Worm (Caenorhabditis elegans): ENCODE measurements around the gene srw-26.
"Not testable (repeated sequence)": the region's sequence is repeated elsewhere in the genome, so short reads cannot be mapped to it uniquely, and the experiment has no call there.

Gene srw-26

DNA sequence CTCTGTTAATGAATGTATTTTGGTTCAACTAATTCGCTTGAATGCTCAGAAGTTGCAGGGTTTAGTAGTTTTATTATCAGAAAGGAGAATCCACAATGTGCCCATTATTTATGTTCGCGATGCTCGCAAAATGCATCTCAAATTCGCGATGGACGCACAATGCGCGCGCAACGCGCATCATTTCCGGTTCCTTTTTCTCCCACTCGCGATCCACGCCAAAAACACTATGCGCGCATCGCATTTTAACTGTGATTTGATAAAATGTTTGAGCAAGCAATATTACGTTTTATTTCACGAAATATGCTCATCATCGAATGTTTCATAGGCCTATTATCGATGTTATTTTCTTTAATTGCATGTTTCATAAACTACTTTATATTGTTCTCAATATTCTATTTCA is 2.4 kb downstream of the srw-26 start, which contains the start of gene srbc-77:
Gene srbc-77 (plus strand): TSS at position 301 of the 400 bp plus-strand sequence.
- TF ChIP-seq unc-62 (GFP tag; optimal IDR thresholded peaks at IDR 0.05), result not testable (repeated sequence)

DNA sequence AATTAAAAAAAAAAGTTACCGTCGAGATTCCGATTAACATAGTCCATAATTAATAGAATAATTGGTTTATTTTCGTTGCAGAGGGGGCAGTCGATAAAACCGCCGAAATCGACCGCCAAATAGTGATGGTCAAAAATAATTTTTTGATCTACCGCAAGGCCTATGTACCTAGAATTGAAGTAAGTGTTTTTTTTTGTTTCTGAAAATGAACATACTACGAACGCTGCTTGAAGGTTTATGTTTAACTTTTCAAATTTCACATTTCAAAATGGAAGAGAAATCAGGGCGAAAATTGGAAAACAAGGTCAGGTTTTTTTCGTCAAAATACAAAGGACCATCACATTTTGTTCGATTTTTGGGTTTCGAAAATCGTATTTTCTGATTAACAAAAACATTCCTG is 4.0 kb downstream of the srw-26 start, which contains the start of gene pzf-1:
Gene pzf-1 (minus strand): TSS at position 101 of the 400 bp plus-strand sequence.
- TF ChIP-seq unc-62 (GFP tag; optimal IDR thresholded peaks at IDR 0.05), result no peak

- no peak for TF ChIP-seq unc-62 (GFP tag; optimal IDR thresholded peaks at IDR 0.05)
These were observed 8.0 kb downstream of the srw-26 start, which contains the start of gene nhr-108 for ce11 chrV:15924307-15924706. Gene nhr-108, minus strand, starts transcription at chrV:15924472.

DNA sequence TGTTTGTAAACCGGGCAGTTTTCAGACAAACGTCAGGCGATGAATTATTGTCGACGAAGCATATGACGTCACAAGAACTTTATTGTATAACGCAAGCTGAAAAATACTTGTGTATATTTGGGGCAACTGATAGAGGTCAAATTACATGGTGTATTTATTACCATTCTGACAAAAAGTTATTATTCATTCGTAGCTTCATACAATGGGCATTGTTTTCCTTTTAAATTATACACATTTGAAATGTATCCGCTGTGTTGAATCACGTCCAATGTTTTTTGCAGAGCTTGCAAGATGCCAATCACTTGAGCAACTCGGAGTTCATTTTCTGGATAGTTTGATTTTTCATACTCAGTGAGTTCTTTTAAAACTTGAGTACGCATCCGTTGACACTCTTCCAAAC is 9.3 kb downstream of the srw-26 start, which contains the start of gene F35E8.13:
Gene F35E8.13 (plus strand): TSS at position 301 of the 400 bp plus-strand sequence.
- no peak for TF ChIP-seq unc-62 (GFP tag; optimal IDR thresholded peaks at IDR 0.05)

ce11 chrV:15921102-15921501 is 11.2 kb downstream of the srw-26 start, which contains the start of gene cdr-1:
Gene cdr-1, plus strand, starts transcription at chrV:15921309.
- no peak for TF ChIP-seq unc-62 (GFP tag; optimal IDR thresholded peaks at IDR 0.05)

ce11 chrV:15920273-15920672 is 12.0 kb downstream of the srw-26 start, which contains the start of gene F35E8.10:
Gene F35E8.10, minus strand, starts transcription at chrV:15920373.
- TF ChIP-seq unc-62 (GFP tag; optimal IDR thresholded peaks at IDR 0.05), result no peak

- no peak for TF ChIP-seq unc-62 (GFP tag; optimal IDR thresholded peaks at IDR 0.05)
These were observed 14.8 kb downstream of the srw-26 start, which contains the start of gene F35E8.9 for ce11 chrV:15917458-15917857. Gene F35E8.9, minus strand, starts transcription at chrV:15917558.

- no peak for TF ChIP-seq unc-62 (GFP tag; optimal IDR thresholded peaks at IDR 0.05)
These were observed 16.4 kb downstream of the srw-26 start, which contains the start of gene gst-38 for ce11 chrV:15915919-15916318. Gene gst-38, minus strand, starts transcription at chrV:15916070.

DNA sequence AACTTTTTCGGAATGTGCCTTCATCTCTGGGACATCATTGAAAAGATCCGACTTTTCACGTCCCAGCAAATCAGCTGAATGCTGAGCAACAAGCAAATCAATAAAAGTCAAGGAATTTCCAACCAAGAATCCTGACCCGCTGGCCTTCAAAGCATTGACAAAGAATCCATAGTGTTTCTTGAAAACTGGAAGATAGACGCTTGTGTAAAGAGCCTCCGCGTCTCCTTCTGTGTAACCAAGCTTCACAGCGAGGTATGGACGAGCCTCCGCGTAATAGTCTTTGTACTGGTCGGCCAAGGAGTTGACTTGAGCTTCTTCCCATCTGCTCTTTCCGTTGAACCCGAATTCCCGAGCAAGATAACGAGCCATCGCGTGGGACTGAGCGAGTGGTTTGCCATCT is 17.0 kb downstream of the srw-26 start:
- TF ChIP-seq unc-62 (GFP tag; optimal IDR thresholded peaks at IDR 0.05), result no peak

DNA sequence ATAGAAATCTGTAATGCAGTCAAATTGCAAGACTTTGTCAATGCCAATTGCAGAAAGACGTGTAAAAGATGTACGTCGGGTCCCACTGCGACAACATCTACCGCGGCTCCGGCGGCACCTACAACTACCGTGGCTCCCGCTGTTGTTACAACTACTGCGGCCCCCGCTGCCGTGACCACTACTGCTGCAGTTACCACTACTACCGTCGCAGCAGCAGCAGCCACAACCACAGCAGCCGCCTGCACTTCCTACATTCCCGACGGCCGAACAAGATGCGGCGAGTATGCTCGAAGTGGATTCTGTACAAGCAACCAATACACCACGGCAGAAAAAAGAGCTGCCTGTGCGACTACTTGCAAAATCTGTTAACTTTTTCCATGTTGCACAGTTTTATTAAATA is 17.5 kb downstream of the srw-26 start:
- TF ChIP-seq unc-62 (GFP tag; optimal IDR thresholded peaks at IDR 0.05), result no peak

DNA sequence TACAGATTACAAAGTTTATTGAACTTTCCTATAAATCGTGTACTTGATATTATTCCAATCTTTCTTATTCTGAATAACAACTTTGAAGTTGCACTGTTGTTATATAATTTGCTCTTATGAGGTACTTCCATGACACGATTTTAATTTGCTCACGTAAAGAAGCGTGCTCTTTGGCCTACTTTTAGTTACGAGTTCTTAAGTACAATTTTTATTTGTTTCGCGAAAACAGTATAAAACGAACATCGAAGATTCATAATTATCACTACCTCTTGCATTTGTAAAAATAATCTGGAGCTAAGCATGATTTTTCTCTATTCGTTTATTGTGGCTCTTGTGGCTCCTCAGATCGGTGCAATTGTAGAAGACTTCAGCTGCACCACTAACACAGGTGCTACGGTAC is 18.6 kb downstream of the srw-26 start, which contains the start of gene F35E8.7:
Gene F35E8.7 (plus strand): TSS at position 301 of the 400 bp plus-strand sequence.
- TF ChIP-seq unc-62 (GFP tag; optimal IDR thresholded peaks at IDR 0.05), result no peak

ce11 chrV:15912677-15913076 is 19.6 kb downstream of the srw-26 start:
- TF ChIP-seq unc-62 (GFP tag; optimal IDR thresholded peaks at IDR 0.05), result no peak

DNA sequence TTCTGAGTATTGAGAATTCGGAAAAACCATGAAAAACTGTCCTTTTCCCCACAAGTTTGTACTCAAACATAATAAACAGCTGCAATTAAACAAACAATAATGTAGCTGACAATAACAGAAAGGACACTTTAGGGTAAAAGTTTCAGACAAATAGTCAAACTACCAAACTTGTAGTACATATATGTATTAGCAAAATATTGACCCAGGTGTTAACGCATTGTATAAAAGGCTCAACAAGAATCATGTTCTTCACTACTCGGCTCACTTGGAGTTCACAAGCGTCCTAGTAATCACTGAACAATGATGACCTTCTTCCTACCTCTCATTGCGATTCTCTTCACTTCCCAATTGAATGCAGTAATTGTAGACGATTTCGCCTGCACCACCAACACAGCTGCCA is 20.4 kb downstream of the srw-26 start, which contains the start of gene F35E8.6:
Gene F35E8.6 (plus strand): TSS at position 301 of the 400 bp plus-strand sequence.
- no peak for TF ChIP-seq unc-62 (GFP tag; optimal IDR thresholded peaks at IDR 0.05)

DNA sequence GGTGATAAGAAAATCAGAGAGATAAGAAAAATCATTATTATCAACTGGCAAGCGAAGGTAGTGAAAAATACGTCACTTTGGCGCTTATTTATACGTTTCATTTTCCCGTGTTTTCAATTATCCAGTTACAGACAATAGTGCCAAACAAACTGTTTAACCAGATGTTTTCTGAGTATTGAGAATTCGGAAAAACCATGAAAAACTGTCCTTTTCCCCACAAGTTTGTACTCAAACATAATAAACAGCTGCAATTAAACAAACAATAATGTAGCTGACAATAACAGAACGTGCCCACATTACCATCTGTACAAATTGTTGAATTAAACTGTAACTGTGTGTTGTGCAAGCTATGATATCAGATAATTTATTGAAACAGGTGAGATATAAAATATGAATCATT is 26.8 kb downstream of the srw-26 start, which contains the start of the genes F35E8.1 and F35E8.2:
Gene F35E8.1 (minus strand): TSS at position 101 of the 400 bp plus-strand sequence.
Gene F35E8.2 (plus strand): TSS at position 132 of the 400 bp plus-strand sequence.
- not testable (repeated sequence) for TF ChIP-seq unc-62 (GFP tag; optimal IDR thresholded peaks at IDR 0.05)

DNA sequence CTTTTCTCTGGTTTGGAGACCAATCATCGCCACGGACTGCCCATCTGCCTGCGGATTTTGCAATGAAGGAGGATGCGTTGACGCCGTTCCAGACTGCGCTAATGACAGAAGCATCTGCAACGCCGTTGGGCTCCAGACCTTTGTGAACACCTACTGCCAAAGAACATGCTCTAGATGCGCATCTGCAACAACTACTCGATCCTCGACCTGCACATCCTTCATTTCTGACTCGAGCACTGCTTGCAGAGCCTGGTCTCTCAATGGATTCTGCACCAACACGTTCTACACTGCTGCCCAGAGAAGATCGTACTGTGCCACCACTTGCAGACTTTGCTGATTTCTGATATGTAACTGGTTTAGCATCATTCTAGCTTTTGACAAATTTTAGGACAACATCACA is 31.7 kb downstream of the srw-26 start:
- TF ChIP-seq unc-62 (GFP tag; optimal IDR thresholded peaks at IDR 0.05), result no peak

DNA sequence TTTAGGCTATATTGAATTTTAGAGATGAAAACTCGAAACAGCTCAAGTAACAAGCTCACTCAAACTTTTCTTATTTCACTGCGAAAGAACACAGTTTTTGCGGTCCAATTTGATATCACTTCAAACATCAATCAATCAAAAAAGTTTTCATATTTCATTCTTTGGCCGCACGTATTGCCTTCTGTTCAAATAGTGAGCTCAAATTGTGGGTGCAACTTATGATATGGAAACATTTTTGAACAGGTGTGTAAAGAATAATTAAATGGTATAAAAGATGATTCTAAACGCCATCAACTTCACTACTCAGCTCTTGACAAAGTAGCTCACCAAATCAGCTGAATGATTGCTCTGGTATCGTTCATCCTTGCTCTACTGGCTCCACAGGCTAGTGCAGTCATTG is 32.6 kb downstream of the srw-26 start, which contains the start of gene T06C12.14:
Gene T06C12.14 (plus strand): TSS at position 301 of the 400 bp plus-strand sequence.
- no peak for TF ChIP-seq unc-62 (GFP tag; optimal IDR thresholded peaks at IDR 0.05)

DNA sequence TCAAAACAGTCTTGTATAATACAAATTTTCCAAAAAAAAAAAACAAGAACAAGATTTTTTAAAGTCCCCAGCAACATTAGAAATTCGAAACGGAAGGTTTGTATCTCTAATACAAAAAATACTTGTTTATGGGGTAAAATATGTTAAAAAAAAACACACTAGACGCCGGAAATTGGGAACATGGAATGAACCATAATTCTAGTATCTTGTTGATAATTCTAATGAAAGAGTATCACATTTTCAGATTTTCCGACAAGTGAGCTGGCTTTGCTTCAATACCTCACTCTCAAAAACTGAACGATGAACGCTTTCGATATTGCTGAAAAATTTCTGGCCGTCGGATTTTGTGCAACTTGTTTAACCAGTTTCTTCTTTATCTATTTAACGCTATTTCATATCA is 34.6 kb downstream of the srw-26 start, which contains the start of gene str-60:
Gene str-60 (plus strand): TSS at position 301 of the 400 bp plus-strand sequence.
- no peak for TF ChIP-seq unc-62 (GFP tag; optimal IDR thresholded peaks at IDR 0.05)

All from whole organism, dauer.